Fruit fly (Drosophila melanogaster) whole organism, embryonic: Measurements from ENCODE around the gene CG10137.
A peak's percentile ranks its signal among the peaks of the same experiment; 100 is the strongest.

Experiments used
- Asciz ChIP-seq: fragments of 200-800 bp; sonication (Bioruptor generic); optimal IDR thresholded peaks from 2 replicates; lab custom pipeline; 2017; ENCODE audit warnings: missing biosample characterization, mild to moderate bottlenecking, missing genetic modification characterization, missing genetic modification reagents
- CG10147 ChIP-seq: fragments of 200-800 bp; sonication (Bioruptor generic); optimal IDR thresholded peaks from 2 replicates; lab custom pipeline; 2019; ENCODE audit warnings: missing biosample characterization, mild to moderate bottlenecking, missing genetic modification characterization, moderate library complexity
- CG10366 ChIP-seq: fragments of 200-800 bp; sonication (Bioruptor generic); IDR thresholded peaks from 2 replicates; pipeline ENCODE4 v1.3.6; 2022; ENCODE audit warnings: missing biosample characterization, missing genetic modification characterization
- CG10543 ChIP-seq: fragments of 200-800 bp; sonication (Bioruptor generic); optimal IDR thresholded peaks from 3 replicates; lab custom pipeline; 2017; ENCODE audit warnings: missing biosample characterization, mild to moderate bottlenecking, missing genetic modification characterization, moderate library complexity
- CG11085 ChIP-seq: fragments of 200-800 bp; sonication (Bioruptor generic); IDR thresholded peaks from 2 replicates; pipeline ENCODE4 v1.3.6; 2022; ENCODE audit warnings: missing biosample characterization, missing genetic modification characterization
- CG11560 ChIP-seq: fragments of 200-800 bp; sonication (Bioruptor generic); IDR thresholded peaks from 3 replicates; pipeline ENCODE4 v1.3.6; 2022; ENCODE audit warnings: missing biosample characterization, missing genetic modification characterization
- CG12299 ChIP-seq: fragments of 200-800 bp; sonication (Bioruptor generic); optimal IDR thresholded peaks from 2 replicates; lab custom pipeline; 2018; ENCODE audit warnings: missing biosample characterization, mild to moderate bottlenecking, missing genetic modification characterization
- CG12391 ChIP-seq: fragments of 200-800 bp; sonication (Bioruptor generic); optimal IDR thresholded peaks from 3 replicates; lab custom pipeline; 2018; ENCODE audit warnings: missing biosample characterization, mild to moderate bottlenecking, missing genetic modification characterization, moderate library complexity
- CG14050 ChIP-seq: fragments of 200-800 bp; sonication (Bioruptor generic); IDR thresholded peaks from 3 replicates; pipeline ENCODE4 v1.3.6; 2022; ENCODE audit warnings: missing biosample characterization, missing genetic modification characterization
- CG14441 ChIP-seq: fragments of 200-800 bp; sonication (Bioruptor generic); IDR thresholded peaks from 2 replicates; pipeline ENCODE4 v1.3.6; 2022; ENCODE audit warnings: missing biosample characterization, missing genetic modification characterization
- CG15601 ChIP-seq: fragments of 200-800 bp; sonication (Bioruptor generic); optimal IDR thresholded peaks from 3 replicates; lab custom pipeline; 2019; ENCODE audit warnings: missing biosample characterization, mild to moderate bottlenecking, missing genetic modification characterization, moderate library complexity
- CG16779 ChIP-seq: fragments of 200-800 bp; sonication (Bioruptor generic); IDR thresholded peaks from 2 replicates; pipeline ENCODE4 v1.3.6; 2022; ENCODE audit warnings: missing biosample characterization, missing genetic modification characterization
- CG17385 ChIP-seq: fragments of 200-800 bp; sonication (Bioruptor generic); optimal IDR thresholded peaks from 3 replicates; lab custom pipeline; 2018; ENCODE audit warnings: missing biosample characterization, mild to moderate bottlenecking, missing genetic modification characterization
- CG18599 ChIP-seq: fragments of 200-800 bp; sonication (Bioruptor generic); optimal IDR thresholded peaks from 3 replicates; lab custom pipeline; 2017; ENCODE audit warnings: missing biosample characterization, missing genetic modification characterization, mild to moderate bottlenecking, moderate library complexity, missing genetic modification reagents
- CG18764 ChIP-seq: fragments of 200-800 bp; sonication (Bioruptor generic); optimal IDR thresholded peaks from 3 replicates; lab custom pipeline; 2016; ENCODE audit warnings: missing biosample characterization, missing genetic modification characterization
- CG2120 ChIP-seq: fragments of 200-800 bp; sonication (Bioruptor generic); optimal IDR thresholded peaks from 3 replicates; lab custom pipeline; 2016; ENCODE audit warnings: missing biosample characterization, missing genetic modification characterization
- CG2875 ChIP-seq: fragments of 200-800 bp; sonication (Bioruptor generic); optimal IDR thresholded peaks from 2 replicates; lab custom pipeline; 2017; ENCODE audit warnings: missing biosample characterization, mild to moderate bottlenecking, missing genetic modification characterization, missing genetic modification reagents
- CG30020 ChIP-seq: fragments of 200-800 bp; optimal IDR thresholded peaks from 2 replicates; lab custom pipeline; 2019; ENCODE audit warnings: missing biosample characterization, mild to moderate bottlenecking, missing genetic modification characterization, moderate library complexity
- CG3726 ChIP-seq: fragments of 200-800 bp; sonication (Bioruptor generic); IDR thresholded peaks from 3 replicates; pipeline ENCODE4, ENCODE4 v1.3.6; 2022; ENCODE audit warnings: missing biosample characterization, missing genetic modification characterization
- CG42726 ChIP-seq: fragments of 200-800 bp; sonication (Bioruptor generic); IDR thresholded peaks from 2 replicates; pipeline ENCODE4 v1.3.6; 2022; ENCODE audit warnings: missing biosample characterization, missing genetic modification characterization; ENCODE audit not compliant: partially characterized antibody
- CG4360 ChIP-seq: fragments of 200-800 bp; sonication (Bioruptor generic); IDR thresholded peaks from 2 replicates; pipeline ENCODE4 v1.3.6; 2022; ENCODE audit warnings: missing biosample characterization, missing genetic modification characterization
- CG43689 ChIP-seq: fragments of 200-800 bp; sonication (Bioruptor generic); IDR thresholded peaks from 2 replicates; pipeline ENCODE4 v1.3.6; 2022; ENCODE audit warnings: missing biosample characterization, missing genetic modification characterization
- CG6254 ChIP-seq: fragments of 200-800 bp; sonication (Bioruptor generic); optimal IDR thresholded peaks from 3 replicates; lab custom pipeline; 2017; ENCODE audit warnings: mild to moderate bottlenecking, missing biosample characterization, missing genetic modification reagents, missing genetic modification characterization
- CG6791 ChIP-seq: fragments of 200-800 bp; sonication (Bioruptor generic); IDR thresholded peaks from 3 replicates; pipeline ENCODE4 v1.3.6; 2022; ENCODE audit warnings: missing biosample characterization, missing genetic modification characterization; ENCODE audit not compliant: partially characterized antibody
- CG6854 ChIP-seq: fragments of 200-800 bp; sonication (Bioruptor generic); optimal IDR thresholded peaks from 3 replicates; lab custom pipeline; 2017; ENCODE audit warnings: missing biosample characterization, mild to moderate bottlenecking, missing genetic modification characterization
- CG7556 ChIP-seq: fragments of 200-800 bp; sonication (Bioruptor generic); optimal IDR thresholded peaks from 2 replicates; lab custom pipeline; 2017; ENCODE audit warnings: missing biosample characterization, mild to moderate bottlenecking, missing genetic modification characterization
- CG7987 ChIP-seq: fragments of 200-800 bp; sonication (Bioruptor generic); optimal IDR thresholded peaks from 2 replicates; lab custom pipeline; 2018; ENCODE audit warnings: missing biosample characterization, mild to moderate bottlenecking, missing genetic modification characterization, moderate library complexity
- CHES-1-like ChIP-seq: fragments of 200-800 bp; sonication (Bioruptor generic); optimal IDR thresholded peaks from 2 replicates; lab custom pipeline; 2016; ENCODE audit warnings: missing biosample characterization, missing genetic modification characterization
- Deaf1 ChIP-seq: fragments of 200-800 bp; optimal IDR thresholded peaks from 3 replicates; lab custom pipeline; 2019; ENCODE audit warnings: missing biosample characterization, mild to moderate bottlenecking, missing genetic modification characterization, moderate library complexity
- Dek ChIP-seq: fragments of 200-800 bp; sonication (Bioruptor generic); optimal IDR thresholded peaks from 3 replicates; lab custom pipeline; 2019; ENCODE audit warnings: missing biosample characterization, mild to moderate bottlenecking, missing genetic modification characterization, moderate library complexity
- Fer3 ChIP-seq: fragments of 200-800 bp; sonication (Bioruptor generic); optimal IDR thresholded peaks from 2 replicates; lab custom pipeline; 2018; ENCODE audit warnings: missing biosample characterization, mild to moderate bottlenecking, missing genetic modification characterization, moderate library complexity
- Gsc ChIP-seq: fragments of 200-800 bp; sonication (Bioruptor generic); IDR thresholded peaks from 2 replicates; pipeline ENCODE4 v1.3.6; 2022; ENCODE audit warnings: missing biosample characterization, missing genetic modification characterization
- H2.0 ChIP-seq: fragments of 200-800 bp; sonication (Bioruptor generic); IDR thresholded peaks from 2 replicates; pipeline ENCODE4 v1.3.6; 2022; ENCODE audit warnings: missing biosample characterization, missing genetic modification characterization
- Hr39 ChIP-seq: fragments of >200 bp; optimal IDR thresholded peaks from 2 replicates; lab custom pipeline; 2017
- MTF-1 ChIP-seq: fragments of 200-800 bp; sonication (Bioruptor generic); optimal IDR thresholded peaks from 2 replicates; lab custom pipeline; 2018; ENCODE audit warnings: missing biosample characterization, mild to moderate bottlenecking, missing genetic modification characterization, borderline replicate concordance
- Tbp ChIP-seq: fragments of >200 bp; optimal IDR thresholded peaks from 2 replicates; lab custom pipeline; 2018; ENCODE audit warnings: missing biosample characterization, missing genetic modification characterization
- ara ChIP-seq: fragments of 200-800 bp; sonication (Bioruptor generic); IDR thresholded peaks from 2 replicates; pipeline ENCODE4 v1.3.6; 2022; ENCODE audit warnings: missing biosample characterization, missing genetic modification characterization
- btn ChIP-seq: fragments of 200-800 bp; sonication (Bioruptor generic); optimal IDR thresholded peaks from 2 replicates; lab custom pipeline; 2016; ENCODE audit warnings: missing biosample characterization, missing genetic modification characterization
- cg ChIP-seq: fragments of 200-800 bp; sonication (Bioruptor generic); optimal IDR thresholded peaks from 3 replicates; lab custom pipeline; 2019; ENCODE audit warnings: missing biosample characterization, mild to moderate bottlenecking, missing genetic modification characterization, moderate library complexity
- eve ChIP-seq, 2 experiments: fragments of >200 bp; optimal IDR thresholded peaks; 2 replicates each; lab custom pipeline; 2017; ENCODE audit warnings: missing biosample characterization in 2 of 2, missing genetic modification characterization in 2 of 2
- exex ChIP-seq: fragments of 200-800 bp; sonication (Bioruptor generic); optimal IDR thresholded peaks from 4 replicates; lab custom pipeline; 2018; ENCODE audit warnings: missing biosample characterization, mild to moderate bottlenecking, missing genetic modification characterization, moderate library complexity
- eyg ChIP-seq: fragments of 200-800 bp; sonication (Bioruptor generic); optimal IDR thresholded peaks from 3 replicates; lab custom pipeline; 2016; ENCODE audit warnings: missing biosample characterization, missing genetic modification characterization
- jing ChIP-seq: fragments of 200-800 bp; sonication (Bioruptor generic); optimal IDR thresholded peaks from 2 replicates; lab custom pipeline; 2018; ENCODE audit warnings: missing biosample characterization, mild to moderate bottlenecking, missing genetic modification characterization
- mld ChIP-seq: fragments of 200-800 bp; sonication (Bioruptor generic); IDR thresholded peaks from 3 replicates; pipeline ENCODE4 v1.3.6; 2022; ENCODE audit warnings: missing biosample characterization, missing genetic modification characterization; ENCODE audit not compliant: partially characterized antibody
- nom ChIP-seq: fragments of 200-800 bp; sonication (Bioruptor generic); optimal IDR thresholded peaks from 2 replicates; lab custom pipeline; 2017; ENCODE audit warnings: missing biosample characterization, missing genetic modification characterization, mild to moderate bottlenecking, moderate library complexity, missing genetic modification reagents
- phol ChIP-seq: fragments of 200-800 bp; sonication (Bioruptor generic); optimal IDR thresholded peaks from 3 replicates; lab custom pipeline; 2018; ENCODE audit warnings: missing biosample characterization, mild to moderate bottlenecking, missing genetic modification characterization, moderate library complexity
- repo ChIP-seq: fragments of 200-800 bp; sonication (Bioruptor generic); optimal IDR thresholded peaks from 2 replicates; lab custom pipeline; 2016; ENCODE audit warnings: missing biosample characterization, missing genetic modification characterization
- seq ChIP-seq: fragments of 200-800 bp; sonication (Bioruptor generic); IDR thresholded peaks from 2 replicates; pipeline ENCODE4 v1.3.6; 2022; ENCODE audit warnings: missing biosample characterization, missing genetic modification characterization
- tx ChIP-seq: fragments of 200-800 bp; sonication (Bioruptor generic); optimal IDR thresholded peaks from 2 replicates; lab custom pipeline; 2016; ENCODE audit warnings: missing biosample characterization, missing genetic modification characterization
- vnd ChIP-seq: fragments of 200-800 bp; sonication (Bioruptor generic); IDR thresholded peaks from 3 replicates; pipeline ENCODE4 v1.3.6; 2022; ENCODE audit warnings: missing biosample characterization, missing genetic modification characterization; ENCODE audit not compliant: partially characterized antibody

CG10137 gene

DNA sequence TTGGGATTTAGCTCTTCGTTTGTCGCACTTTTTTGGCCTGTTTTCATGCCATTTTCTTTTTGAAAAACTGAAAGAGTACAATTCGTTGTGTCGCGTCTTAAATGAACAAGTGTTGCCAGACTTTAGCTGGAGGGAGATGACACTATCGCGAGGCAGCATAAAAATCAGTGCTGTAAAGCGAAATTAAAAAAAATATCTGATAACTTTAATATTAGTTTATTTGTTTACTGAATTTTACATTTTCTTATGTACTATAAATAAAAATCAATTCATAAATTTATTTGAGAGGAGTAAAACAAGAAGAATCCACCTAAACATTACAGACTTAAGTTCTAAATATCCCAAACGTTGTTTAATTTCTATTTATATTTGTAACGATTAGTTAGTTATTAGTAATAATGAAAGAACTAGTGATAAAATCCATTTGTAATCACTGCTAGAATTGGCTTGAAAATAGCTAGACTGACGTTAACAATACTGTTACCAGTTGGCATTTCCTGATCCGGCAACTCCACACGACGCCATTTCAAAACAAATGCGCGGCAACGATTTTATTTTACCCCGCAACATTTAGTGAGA is 50.8 kb downstream of the CG10137 start, which contains the start of the genes spi and msb1l (continued):
- TF ChIP-seq CG2875 (GFP tag; lab: Kevin White, UChicago) (no peak), vnd (GFP tag; lab: Robert Waterston, UW) (peak; percentile 45; the same call in 1 of the 3 replicates), CG3726 (no peak), Gsc (GFP tag; lab: Robert Waterston, UW) (no peak), CG10366 (GFP tag; lab: Robert Waterston, UW) (peak; percentile 19; the same call in 1 of the 2 replicates), Tbp (GFP tag; lab: Kevin White, UChicago) (no peak), btn (no peak), Hr39 (lab: Kevin White, UChicago) (no peak), phol (tag; lab: Kevin White, UChicago) (peak; percentile 95), Fer3 (tag; lab: Kevin White, UChicago) (peak; percentile 8), CG6254 (GFP tag; lab: Kevin White, UChicago) (no peak), CG14441 (GFP tag; lab: Robert Waterston, UW) (peak; percentile 18; the same call in 1 of the 2 replicates), CG18764 (GFP tag; lab: Kevin White, UChicago) (peak; percentile 47), eve (GFP tag; optimal IDR thresholded peaks at IDR 0.05; lab: Kevin White, UChicago) (no peak), H2.0 (GFP tag; lab: Robert Waterston, UW) (no peak), cg (no peak), CG11560 (tag; lab: Robert Waterston, UW) (no peak), CG43689 (GFP tag; lab: Robert Waterston, UW) (no peak), Asciz (no peak), CG7987 (GFP tag; lab: Kevin White, UChicago) (no peak), Dek (tag; lab: Kevin White, UChicago) (peak; percentile 54), CG10543 (peak; percentile 30), tx (GFP tag; lab: Kevin White, UChicago) (no peak), CG4360 (GFP tag; lab: Robert Waterston, UW) (no peak), Deaf1 (tag; lab: Kevin White, UChicago) (no peak), seq (GFP tag; lab: Robert Waterston, UW) (no peak), CG42726 (GFP tag; lab: Robert Waterston, UW) (no peak), eyg (no peak), CG12391 (tag; lab: Kevin White, UChicago) (peak; percentile 81), CG10147 (GFP tag; lab: Kevin White, UChicago) (peak; percentile 21), mld (GFP tag; lab: Robert Waterston, UW) (0 out of 3 replicates have a peak, but pooled peaks have one; percentile 41), nom (GFP tag; lab: Kevin White, UChicago) (no peak), MTF-1 (GFP tag; lab: Kevin White, UChicago) (no peak), CG18599 (no peak), CG6854 (GFP tag; lab: Kevin White, UChicago) (no peak), CHES-1-like (no peak), CG6791 (GFP tag; lab: Robert Waterston, UW) (peak; percentile 57; the same call in 1 of the 3 replicates), jing (GFP tag; lab: Kevin White, UChicago) (no peak), exex (tag; lab: Kevin White, UChicago) (no peak), CG12299 (tag; lab: Kevin White, UChicago) (no peak), CG11085 (GFP tag; lab: Robert Waterston, UW) (0 out of 2 replicates have a peak, but pooled peaks have one; percentile 41), CG14050 (GFP tag; lab: Robert Waterston, UW) (no peak), CG15601 (peak; percentile 42), CG17385 (GFP tag; lab: Kevin White, UChicago) (peak; percentile 29), CG30020 (peak; percentile 69), CG7556 (GFP tag; lab: Kevin White, UChicago) (peak; percentile 65), repo (no peak), ara (GFP tag; lab: Robert Waterston, UW) (no peak), CG16779 (no peak), CG2120 (GFP tag; lab: Kevin White, UChicago) (peak; percentile 55)
